Worm (Caenorhabditis elegans): ENCODE results near the gene mttu-1.

DNA sequence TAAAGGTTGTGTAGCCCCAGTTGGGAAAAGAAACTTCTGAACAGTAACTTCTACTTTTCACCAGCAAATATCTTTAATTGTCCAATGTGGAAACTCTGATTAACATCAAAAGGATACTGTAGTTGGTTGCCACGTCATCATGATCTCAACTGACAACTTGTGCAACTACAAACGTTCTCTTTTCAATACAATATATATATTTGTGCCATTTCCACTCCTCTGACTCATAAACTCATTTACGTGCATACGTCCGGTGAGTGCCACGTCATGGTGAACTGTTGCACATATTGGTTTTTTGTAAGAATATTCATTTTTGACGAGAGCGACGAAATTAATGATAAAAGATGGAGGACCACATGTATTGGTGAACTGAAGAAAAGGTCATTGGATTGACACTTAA, 11.1 kb upstream of the mttu-1 start:
- TF ChIP-seq zag-1 (tag; optimal IDR thresholded peaks at IDR 0.05) (no peak), aly-2 (tag; optimal IDR thresholded peaks at IDR 0.05) (no peak)

All from whole organism, L4 larva.